Worm (Caenorhabditis elegans) whole organism, young adult: ENCODE results near the gene cest-35.1.

Source experiments
- B0035.1 ChIP-seq: sonication (generic microtip); optimal IDR thresholded peaks from 2 replicates; lab custom pipeline; 2016; ENCODE audit warnings: missing genetic modification characterization, mild to moderate bottlenecking, missing compliant biosample characterization, missing genotype, missing genetic modification reagents
- F33H1.4 ChIP-seq: fragments of 200-800 bp; sonication (Bioruptor generic); IDR thresholded peaks from 2 replicates; pipeline ENCODE4 v1.3.6; 2022; ENCODE audit warnings: missing genetic modification reagents, missing genetic modification characterization, missing compliant biosample characterization
- Y79H2A.3 ChIP-seq: fragments of 200-800 bp; sonication (Bioruptor generic); conservative IDR thresholded peaks from 2 replicates; pipeline ENCODE4 v1.3.6; 2022; ENCODE audit warnings: missing genetic modification reagents, missing genetic modification characterization, missing compliant biosample characterization
- ZK185.1 ChIP-seq: sonication (generic microtip); optimal IDR thresholded peaks from 2 replicates; lab custom pipeline; 2016; ENCODE audit warnings: mild to moderate bottlenecking, missing genetic modification characterization, missing compliant biosample characterization; ENCODE audit not compliant: poor library complexity, severe bottlenecking
- ama-1 ChIP-seq, 3 experiments: fragments of 150-350 bp in 1 of 3; sonication (generic microtip) in 2 of 3; optimal IDR thresholded peaks; 2 replicates each; lab custom pipeline; 2014 to 2018; ENCODE audit warnings: missing biosample characterization in 2 of 3, missing genetic modification characterization in 2 of 3, missing genetic modification reagents in 2 of 3
- gei-17 ChIP-seq: fragments of 200-800 bp; sonication (Bioruptor generic); optimal IDR thresholded peaks from 2 replicates; lab custom pipeline; 2018; ENCODE audit warnings: mild to moderate bottlenecking, missing genetic modification characterization, missing compliant biosample characterization
- madf-6 ChIP-seq: fragments of 200-800 bp; sonication (Bioruptor generic); IDR thresholded peaks from 2 replicates; pipeline ENCODE4 v1.3.6; 2022; ENCODE audit warnings: missing genetic modification reagents, missing genetic modification characterization, missing compliant biosample characterization
- nfya-2 ChIP-seq: fragments of 200-800 bp; sonication (Bioruptor generic); IDR thresholded peaks from 2 replicates; pipeline ENCODE4 v1.3.6; 2022; ENCODE audit warnings: missing genetic modification reagents, missing genetic modification characterization, missing compliant biosample characterization
- unc-62 ChIP-seq: fragments of 150-350 bp; optimal IDR thresholded peaks from 2 replicates; lab custom pipeline; 2014; ENCODE audit warnings: missing biosample characterization, missing genetic modification reagents, missing genetic modification characterization
- ztf-28 ChIP-seq: fragments of 200-800 bp; sonication (Bioruptor generic); IDR thresholded peaks from 2 replicates; pipeline ENCODE4 v1.3.6; 2022; ENCODE audit warnings: missing genetic modification reagents, missing genetic modification characterization, missing compliant biosample characterization

- TF ChIP-seq ZK185.1 (tag; lab: Kevin White, UChicago) = no peak
- TF ChIP-seq B0035.1 = no peak
- no peak for TF ChIP-seq gei-17 (GFP tag; lab: Kevin White, UChicago)
- no peak for TF ChIP-seq unc-62 (GFP tag; lab: Kevin White, UChicago)
- no peak for TF ChIP-seq F33H1.4 (GFP tag; lab: Robert Waterston, UW)
- no peak for TF ChIP-seq Y79H2A.3
- no peak for TF ChIP-seq nfya-2 (GFP tag; lab: Robert Waterston, UW)
- TF ChIP-seq madf-6 = no peak
- no peak for TF ChIP-seq ama-1 (optimal IDR thresholded peaks at IDR 0.05; lab: Kevin White, UChicago)
- no peak for TF ChIP-seq ama-1 (GFP tag; optimal IDR thresholded peaks at IDR 0.05; lab: Kevin White, UChicago)
- no peak for TF ChIP-seq ztf-28 (GFP tag; lab: Robert Waterston, UW)
Observed at ce11 chrV:5233777-5234176, 9.2 kb downstream of the cest-35.1 start, which contains the start of gene cest-32.
